Fruit fly (Drosophila melanogaster) whole organism, embryonic: ENCODE data around the gene Ror.

Experiments
- B-H2 ChIP-seq: fragments of 200-800 bp; sonication (Bioruptor generic); optimal IDR thresholded peaks from 2 replicates; lab custom pipeline; 2018; ENCODE audit warnings: missing biosample characterization, mild to moderate bottlenecking, missing genetic modification characterization
- CG1024 ChIP-seq: fragments of 200-800 bp; sonication (Bioruptor generic); IDR thresholded peaks from 2 replicates; pipeline ENCODE4 v1.3.6; 2022; ENCODE audit warnings: missing biosample characterization, missing genetic modification characterization
- CG11093 ChIP-seq: fragments of 200-800 bp; sonication (Bioruptor generic); IDR thresholded peaks from 3 replicates; pipeline ENCODE4 v1.3.6; 2022; ENCODE audit warnings: missing biosample characterization, missing genetic modification characterization
- CG13296 ChIP-seq: fragments of 200-800 bp; sonication (Bioruptor generic); optimal IDR thresholded peaks from 3 replicates; lab custom pipeline; 2018; ENCODE audit warnings: missing biosample characterization, mild to moderate bottlenecking, missing genetic modification characterization
- CG13424 ChIP-seq: fragments of 200-800 bp; sonication (Bioruptor generic); optimal IDR thresholded peaks from 2 replicates; lab custom pipeline; 2019; ENCODE audit warnings: missing biosample characterization, mild to moderate bottlenecking, missing genetic modification characterization, moderate library complexity
- CG15601 ChIP-seq: fragments of 200-800 bp; sonication (Bioruptor generic); optimal IDR thresholded peaks from 3 replicates; lab custom pipeline; 2019; ENCODE audit warnings: missing biosample characterization, mild to moderate bottlenecking, missing genetic modification characterization, moderate library complexity
- CG16779 ChIP-seq: fragments of 200-800 bp; sonication (Bioruptor generic); IDR thresholded peaks from 2 replicates; pipeline ENCODE4 v1.3.6; 2022; ENCODE audit warnings: missing biosample characterization, missing genetic modification characterization
- CG34376 ChIP-seq: fragments of 200-800 bp; sonication (Bioruptor generic); optimal IDR thresholded peaks from 2 replicates; lab custom pipeline; 2018; ENCODE audit warnings: missing biosample characterization, mild to moderate bottlenecking, missing genetic modification characterization
- CG4617 ChIP-seq: fragments of 200-800 bp; sonication (Bioruptor generic); optimal IDR thresholded peaks from 3 replicates; lab custom pipeline; 2016; ENCODE audit warnings: missing biosample characterization, missing genetic modification characterization, borderline replicate concordance
- CG6175 ChIP-seq: fragments of 200-800 bp; sonication (Bioruptor generic); IDR thresholded peaks from 3 replicates; pipeline ENCODE4 v1.3.6; 2022; ENCODE audit warnings: missing biosample characterization, missing genetic modification characterization
- CG7745 ChIP-seq: fragments of 200-800 bp; sonication (Bioruptor generic); optimal IDR thresholded peaks from 2 replicates; lab custom pipeline; 2018; ENCODE audit warnings: missing biosample characterization, mild to moderate bottlenecking, missing genetic modification characterization, moderate library complexity
- CG7786 ChIP-seq: fragments of 200-800 bp; sonication (Bioruptor generic); optimal IDR thresholded peaks from 2 replicates; lab custom pipeline; 2016; ENCODE audit warnings: missing biosample characterization, missing genetic modification characterization
- CG8924 ChIP-seq: fragments of 200-800 bp; optimal IDR thresholded peaks from 3 replicates; lab custom pipeline; 2019; ENCODE audit warnings: missing biosample characterization, mild to moderate bottlenecking, missing genetic modification characterization, moderate library complexity
- CG9932 ChIP-seq: fragments of 200-800 bp; sonication (Bioruptor generic); IDR thresholded peaks from 2 replicates; pipeline ENCODE4 v1.3.6; 2022; ENCODE audit warnings: missing biosample characterization, missing genetic modification characterization
- D ChIP-seq, 2 experiments: fragments of 200-800 bp in 1 of 2; fragments of >200 bp in 1 of 2; sonication (Bioruptor generic) in 1 of 2; optimal IDR thresholded peaks; 2 replicates in 1 of 2; 3 replicates in 1 of 2; lab custom pipeline; 2017; ENCODE audit warnings: mild to moderate bottlenecking in 1 of 2, missing biosample characterization in 1 of 2, missing genetic modification characterization in 1 of 2, missing genetic modification reagents in 1 of 2
- Hr3 ChIP-seq: fragments of 200-800 bp; sonication (Bioruptor generic); optimal IDR thresholded peaks from 3 replicates; lab custom pipeline; 2016; ENCODE audit warnings: missing biosample characterization, missing genetic modification characterization
- Hr78 ChIP-seq, 2 experiments: fragments of 200-800 bp in 1 of 2; fragments of >200 bp in 1 of 2; sonication (Bioruptor generic) in 1 of 2; optimal IDR thresholded peaks; 2 replicates each; lab custom pipeline; 2017 to 2019; ENCODE audit warnings: missing biosample characterization in 2 of 2, missing genetic modification characterization in 2 of 2, mild to moderate bottlenecking in 1 of 2, moderate library complexity in 1 of 2
- MBD-R2 ChIP-seq: fragments of 200-800 bp; sonication (Bioruptor generic); IDR thresholded peaks from 2 replicates; pipeline ENCODE4 v1.3.6; 2022; ENCODE audit warnings: missing biosample characterization, missing genetic modification characterization
- Med ChIP-seq: fragments of 200-800 bp; sonication (Bioruptor generic); peaks from one replicate; lab custom pipeline; 2016; ENCODE audit warnings: missing biosample characterization, missing genetic modification characterization, mild to moderate bottlenecking, inconsistent platforms, moderate library complexity
- Neu2 ChIP-seq: fragments of 200-800 bp; sonication (Bioruptor generic); optimal IDR thresholded peaks from 3 replicates; lab custom pipeline; 2016; ENCODE audit warnings: missing biosample characterization, missing genetic modification characterization, borderline replicate concordance
- Ptx1 ChIP-seq: fragments of 200-800 bp; sonication (Bioruptor generic); IDR thresholded peaks from 2 replicates; pipeline ENCODE4 v1.3.6; 2022; ENCODE audit warnings: missing biosample characterization, missing genetic modification characterization
- Stat92E ChIP-seq, 3 experiments: fragments of >200 bp in 2 of 3; fragments of 200-800 bp in 1 of 3; sonication (Bioruptor generic) in 1 of 3; optimal IDR thresholded peaks; 2 replicates each; lab custom pipeline; 2017 to 2019; ENCODE audit warnings: missing biosample characterization in 3 of 3, missing genetic modification characterization in 3 of 3, mild to moderate bottlenecking in 1 of 3, moderate library complexity in 1 of 3
- Trl ChIP-seq, 3 experiments: fragments of >200 bp in 2 of 3; fragments of 200-800 bp in 1 of 3; sonication (Bioruptor generic) in 1 of 3; optimal IDR thresholded peaks; 2 replicates in 1 of 3; 3 replicates in 2 of 3; lab custom pipeline; 2016 to 2017; ENCODE audit warnings: missing biosample characterization in 1 of 3, missing genetic modification characterization in 1 of 3
- Xbp1 ChIP-seq: fragments of 200-800 bp; sonication (Bioruptor generic); optimal IDR thresholded peaks from 3 replicates; lab custom pipeline; 2016; ENCODE audit warnings: missing biosample characterization, mild to moderate bottlenecking, missing genetic modification characterization
- dm ChIP-seq: fragments of 200-800 bp; sonication (Bioruptor generic); optimal IDR thresholded peaks from 3 replicates; lab custom pipeline; 2016; ENCODE audit warnings: missing biosample characterization, missing genetic modification characterization
- gem ChIP-seq: fragments of 200-800 bp; sonication (Bioruptor generic); optimal IDR thresholded peaks from 2 replicates; lab custom pipeline; 2019; ENCODE audit warnings: missing biosample characterization, mild to moderate bottlenecking, missing genetic modification characterization, moderate library complexity
- grau ChIP-seq: fragments of 200-800 bp; optimal IDR thresholded peaks from 3 replicates; lab custom pipeline; 2019; ENCODE audit warnings: missing biosample characterization, mild to moderate bottlenecking, missing genetic modification characterization, moderate library complexity
- her ChIP-seq: fragments of 200-800 bp; sonication (Bioruptor generic); optimal IDR thresholded peaks from 2 replicates; lab custom pipeline; 2016; ENCODE audit warnings: missing biosample characterization, missing genetic modification characterization
- kni ChIP-seq: fragments of 200-800 bp; sonication (Bioruptor generic); optimal IDR thresholded peaks from 3 replicates; lab custom pipeline; 2017; ENCODE audit warnings: mild to moderate bottlenecking, missing biosample characterization, missing genetic modification reagents, missing genetic modification characterization
- lbe ChIP-seq: fragments of 200-800 bp; sonication (Bioruptor generic); optimal IDR thresholded peaks from 2 replicates; lab custom pipeline; 2016; ENCODE audit warnings: missing biosample characterization, mild to moderate bottlenecking, missing genetic modification characterization
- maf-S ChIP-seq: fragments of 200-800 bp; sonication (Bioruptor generic); optimal IDR thresholded peaks from 2 replicates; lab custom pipeline; 2016; ENCODE audit warnings: missing biosample characterization, missing genetic modification characterization
- nom ChIP-seq: fragments of 200-800 bp; sonication (Bioruptor generic); optimal IDR thresholded peaks from 2 replicates; lab custom pipeline; 2017; ENCODE audit warnings: missing biosample characterization, missing genetic modification characterization, mild to moderate bottlenecking, moderate library complexity, missing genetic modification reagents
- pfk ChIP-seq: fragments of 200-800 bp; sonication (Bioruptor generic); optimal IDR thresholded peaks from 2 replicates; lab custom pipeline; 2018; ENCODE audit warnings: missing biosample characterization, mild to moderate bottlenecking, missing genetic modification characterization, moderate library complexity
- pros ChIP-seq: fragments of 200-800 bp; sonication (Bioruptor generic); optimal IDR thresholded peaks from 3 replicates; lab custom pipeline; 2019; ENCODE audit warnings: missing biosample characterization, mild to moderate bottlenecking, missing genetic modification characterization, moderate library complexity
- row ChIP-seq: fragments of 200-800 bp; sonication (Bioruptor generic); IDR thresholded peaks from 3 replicates; pipeline ENCODE4 v1.3.6; 2022; ENCODE audit warnings: missing biosample characterization, missing genetic modification characterization
- salm ChIP-seq: fragments of 200-800 bp; sonication (Bioruptor generic); optimal IDR thresholded peaks from 2 replicates; lab custom pipeline; 2018; ENCODE audit warnings: missing biosample characterization, mild to moderate bottlenecking, missing genetic modification characterization
- sc ChIP-seq, 3 experiments: fragments of >200 bp in 2 of 3; fragments of 200-800 bp in 1 of 3; sonication (Bioruptor generic) in 1 of 3; optimal IDR thresholded peaks; 2 replicates in 2 of 3; 3 replicates in 1 of 3; lab custom pipeline; 2017; ENCODE audit warnings: mild to moderate bottlenecking in 1 of 3, missing biosample characterization in 1 of 3, missing genetic modification characterization in 1 of 3, missing genetic modification reagents in 1 of 3
- sens ChIP-seq: fragments of 200-800 bp; sonication (Bioruptor generic); peaks from one replicate; lab custom pipeline; 2016; ENCODE audit warnings: missing biosample characterization, missing genetic modification characterization
- stwl ChIP-seq: fragments of 200-800 bp; sonication (Bioruptor generic); optimal IDR thresholded peaks from 3 replicates; lab custom pipeline; 2018; ENCODE audit warnings: missing biosample characterization, mild to moderate bottlenecking, missing genetic modification characterization, moderate library complexity
- sug ChIP-seq: fragments of 200-800 bp; optimal IDR thresholded peaks from 2 replicates; lab custom pipeline; 2019; ENCODE audit warnings: missing biosample characterization, mild to moderate bottlenecking, missing genetic modification characterization, moderate library complexity
- trem ChIP-seq: fragments of 200-800 bp; optimal IDR thresholded peaks from 3 replicates; lab custom pipeline; 2019; ENCODE audit warnings: missing biosample characterization, mild to moderate bottlenecking, missing genetic modification characterization, moderate library complexity
- vvl ChIP-seq: fragments of 200-800 bp; sonication (Bioruptor generic); IDR thresholded peaks from 2 replicates; pipeline ENCODE4 v1.3.6; 2022; ENCODE audit warnings: missing biosample characterization, missing genetic modification characterization
- zf30C ChIP-seq: fragments of 200-800 bp; sonication (Bioruptor generic); optimal IDR thresholded peaks from 3 replicates; lab custom pipeline; 2018; ENCODE audit warnings: missing biosample characterization, mild to moderate bottlenecking, missing genetic modification characterization
- zfh2 ChIP-seq: fragments of 200-800 bp; sonication (Bioruptor generic); optimal IDR thresholded peaks from 2 replicates; lab custom pipeline; 2016; ENCODE audit warnings: missing biosample characterization, missing genetic modification characterization

The Ror gene

dm6 chr2L:10206633-10207162 is 44.9 kb upstream of the Ror start, which contains the start of gene Snx17 (continued):
- TF ChIP-seq dm (no peak), Hr3 (GFP tag; lab: Kevin White, UChicago) (no peak), CG13424 (no peak), Ptx1 (no peak), maf-S (no peak), Neu2 (GFP tag; lab: Kevin White, UChicago) (no peak), D (optimal IDR thresholded peaks at IDR 0.05; lab: Kevin White, UChicago) (no peak), D (GFP tag; optimal IDR thresholded peaks at IDR 0.05; lab: Kevin White, UChicago) (no peak), Trl (optimal IDR thresholded peaks at IDR 0.05; lab: Kevin White, UChicago) (no peak), Trl (GFP tag; optimal IDR thresholded peaks at IDR 0.05; lab: Kevin White, UChicago) (no peak), her (GFP tag; lab: Kevin White, UChicago) (no peak), CG16779 (GFP tag; lab: Robert Waterston, UW) (no peak), sc (optimal IDR thresholded peaks at IDR 0.05; lab: Kevin White, UChicago) (no peak), sc (GFP tag; optimal IDR thresholded peaks at IDR 0.05; lab: Kevin White, UChicago) (no peak)
- TF ChIP-seq, all 482 proteins: peak for 23

- TF ChIP-seq nom (GFP tag; lab: Kevin White, UChicago) (peak; percentile 17), CG34376 (no peak), CG1024 (GFP tag; lab: Robert Waterston, UW) (no peak), lbe (GFP tag; lab: Kevin White, UChicago) (peak; percentile 36), CG7745 (tag; lab: Kevin White, UChicago) (peak; percentile 17), trem (tag; lab: Kevin White, UChicago) (peak; percentile 10), zf30C (GFP tag; lab: Kevin White, UChicago) (peak; percentile 23), CG15601 (peak; percentile 6), salm (tag; lab: Kevin White, UChicago) (no peak), pfk (peak; percentile 89), pros (GFP tag; lab: Kevin White, UChicago) (peak; percentile 14), vvl (GFP tag; lab: Robert Waterston, UW) (peak; percentile 39), CG7786 (no peak), stwl (tag; lab: Kevin White, UChicago) (peak; percentile 41), Hr78 (GFP tag; optimal IDR thresholded peaks at IDR 0.05; lab: Kevin White, UChicago) (no peak), Xbp1 (GFP tag; lab: Kevin White, UChicago) (no peak), Trl (optimal IDR thresholded peaks at IDR 0.05; lab: Kevin White, UChicago) (peak in 1 of 2 experiments; percentile 27), Trl (GFP tag; optimal IDR thresholded peaks at IDR 0.05; lab: Kevin White, UChicago) (no peak), sug (tag; lab: Kevin White, UChicago) (no peak), Stat92E (GFP tag; optimal IDR thresholded peaks at IDR 0.05; lab: Kevin White, UChicago) (no peak), MBD-R2 (GFP tag; lab: Robert Waterston, UW) (0 out of 2 replicates have a peak, but pooled peaks have one; percentile 17), kni (GFP tag; lab: Kevin White, UChicago) (peak; percentile 65), B-H2 (GFP tag; lab: Kevin White, UChicago) (peak; percentile 7), CG6175 (no peak), grau (tag; lab: Kevin White, UChicago) (peak; percentile 1), CG11093 (GFP tag; lab: Robert Waterston, UW) (no peak), Med (GFP tag; lab: Kevin White, UChicago) (peak; percentile 68), zfh2 (GFP tag; lab: Kevin White, UChicago) (no peak), sens (GFP tag; lab: Kevin White, UChicago) (peak; percentile 85), gem (tag; lab: Kevin White, UChicago) (peak; percentile 8), CG9932 (GFP tag; lab: Robert Waterston, UW) (peak; percentile 48; the same call in 1 of the 2 replicates), CG8924 (tag; lab: Kevin White, UChicago) (peak; percentile 2), row (GFP tag; lab: Robert Waterston, UW) (peak; percentile 19; the same call in 1 of the 3 replicates), CG4617 (GFP tag; lab: Kevin White, UChicago) (peak; percentile 9), CG13296 (GFP tag; lab: Kevin White, UChicago) (peak; percentile 28)
Observed at dm6 chr2L:10208799-10209794, 42.5 kb upstream of the Ror start, which contains the start of gene CG5731. Gene CG5731, minus strand, starts transcription at chr2L:10209744.
